Fruit fly (Drosophila melanogaster): ENCODE data around the gene CG3868.

The CG3868 gene

dm6 chr3L:14409419-14410145, 7.1 kb upstream of the CG3868 start, which contains the start of gene stwl (continued):
- peak; percentile 60 for TF ChIP-seq Chrac-16 (GFP tag; optimal IDR thresholded peaks at IDR 0.05)
- TF ChIP-seq gsb (GFP tag; IDR thresholded peaks at IDR 0.05), result peak; percentile 15; the same call in 1 of the 2 replicates
- TF ChIP-seq p53 (GFP tag; optimal IDR thresholded peaks at IDR 0.05), result no peak
- TF ChIP-seq CG1647 (GFP tag; optimal IDR thresholded peaks at IDR 0.05), result peak; percentile 13

DNA sequence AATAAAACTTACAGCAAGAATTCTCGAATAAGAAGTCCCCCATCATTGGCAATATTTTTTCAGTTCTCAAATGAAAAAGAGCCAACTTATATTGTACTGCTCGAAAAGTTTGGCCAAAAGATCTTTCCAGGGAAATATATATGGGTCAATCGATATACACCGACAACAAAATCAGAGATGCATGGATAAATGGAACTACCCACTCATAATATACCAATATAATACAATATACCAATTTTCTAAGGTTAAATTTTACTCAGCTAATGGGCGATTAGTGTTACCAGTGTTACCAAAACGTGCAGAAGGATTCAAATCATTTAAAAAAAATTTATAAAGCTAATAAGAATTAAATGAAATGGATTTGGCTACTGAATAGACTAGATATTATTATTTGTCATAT, 6.2 kb upstream of the CG3868 start:
- no peak for TF ChIP-seq Antp (GFP tag; optimal IDR thresholded peaks at IDR 0.05)
- peak; percentile 94 for TF ChIP-seq CG2116 (GFP tag; optimal IDR thresholded peaks at IDR 0.05)
- peak; percentile 99 for TF ChIP-seq stwl (tag; optimal IDR thresholded peaks at IDR 0.05)
- no peak for TF ChIP-seq her (GFP tag; optimal IDR thresholded peaks at IDR 0.05)
- peak; percentile 65 for TF ChIP-seq zen (tag; optimal IDR thresholded peaks at IDR 0.05)
- peak; percentile 66 for TF ChIP-seq Elba2 (GFP tag; optimal IDR thresholded peaks at IDR 0.05)
- peak in 1 of 2 experiments; percentile 72 for TF ChIP-seq insv (GFP tag; optimal IDR thresholded peaks at IDR 0.05)
- TF ChIP-seq trem (tag; optimal IDR thresholded peaks at IDR 0.05), result peak; percentile 96
- peak; percentile 4 for TF ChIP-seq CG7271 (tag; optimal IDR thresholded peaks at IDR 0.05)

dm6 chr3L:14406613-14407012, 4.1 kb upstream of the CG3868 start:
- TF ChIP-seq Sry-β (GFP tag; optimal IDR thresholded peaks at IDR 0.05) (no peak), CG8944 (GFP tag; optimal IDR thresholded peaks at IDR 0.05) (no peak), CG11456 (GFP tag; IDR thresholded peaks at IDR 0.05) (no peak), CG15479 (GFP tag; optimal IDR thresholded peaks at IDR 0.05) (peak; percentile 89), CG42726 (GFP tag; IDR thresholded peaks at IDR 0.05; ENCODE audit: partially characterized antibody) (no peak), ci (GFP tag; IDR thresholded peaks at IDR 0.05) (no peak), Adf1 (GFP tag; IDR thresholded peaks at IDR 0.05) (no peak), HLH54F (GFP tag; optimal IDR thresholded peaks at IDR 0.05) (no peak), CG9609 (GFP tag; optimal IDR thresholded peaks at IDR 0.05) (no peak), Rfx (GFP tag; IDR thresholded peaks at IDR 0.05) (no peak), E2f1 (GFP tag; IDR thresholded peaks at IDR 0.05) (no peak), CG7963 (GFP tag; IDR thresholded peaks at IDR 0.05; ENCODE audit: partially characterized antibody) (no peak), CG3726 (GFP tag; IDR thresholded peaks at IDR 0.05) (0 out of 3 replicates have a peak, but pooled peaks have one; percentile 51), bab2 (GFP tag; optimal IDR thresholded peaks at IDR 0.05) (no peak), Ets65A (GFP tag) (peak; percentile 34), dmrt11E (tag; optimal IDR thresholded peaks at IDR 0.05) (no peak), zen (tag; optimal IDR thresholded peaks at IDR 0.05) (peak; percentile 7), Dad (GFP tag; optimal IDR thresholded peaks at IDR 0.05) (no peak), sima (GFP tag; optimal IDR thresholded peaks at IDR 0.05) (no peak), CG15269 (tag; optimal IDR thresholded peaks at IDR 0.05) (no peak), so (GFP tag; IDR thresholded peaks at IDR 0.05) (no peak), sens (GFP tag) (no peak), Camta (GFP tag; optimal IDR thresholded peaks at IDR 0.05) (no peak), corto (GFP tag; optimal IDR thresholded peaks at IDR 0.05) (no peak), Drgx (GFP tag; IDR thresholded peaks at IDR 0.05) (no peak), grn (GFP tag; optimal IDR thresholded peaks at IDR 0.05) (no peak), Gsc (GFP tag; IDR thresholded peaks at IDR 0.05) (no peak), CG2120 (GFP tag; optimal IDR thresholded peaks at IDR 0.05) (no peak), CG17612 (GFP tag; IDR thresholded peaks at IDR 0.05) (no peak), CG30020 (tag; optimal IDR thresholded peaks at IDR 0.05) (no peak), pum (GFP tag; optimal IDR thresholded peaks at IDR 0.05) (no peak), wek (GFP tag; optimal IDR thresholded peaks at IDR 0.05) (no peak)
